Worm (Caenorhabditis elegans) whole organism, young adult: ENCODE results near the gene srd-40.

ENCODE experiments used
- B0019.2 ChIP-seq: fragments of 200-800 bp; sonication (Bioruptor generic); conservative IDR thresholded peaks from 2 replicates; pipeline ENCODE4 v1.3.6; 2022; ENCODE audit warnings: missing genetic modification reagents, missing genetic modification characterization, missing compliant biosample characterization
- B0261.1 ChIP-seq: sonication (generic microtip); optimal IDR thresholded peaks from 2 replicates; lab custom pipeline; 2016; ENCODE audit warnings: mild to moderate bottlenecking, missing genetic modification characterization, moderate library complexity, missing compliant biosample characterization
- F10E7.11 ChIP-seq: sonication (generic microtip); optimal IDR thresholded peaks from 2 replicates; lab custom pipeline; 2017; ENCODE audit warnings: mild to moderate bottlenecking, missing genetic modification characterization, moderate library complexity, missing compliant biosample characterization
- F22D6.2 ChIP-seq: sonication (generic microtip); optimal IDR thresholded peaks from 2 replicates; lab custom pipeline; 2016; ENCODE audit warnings: mild to moderate bottlenecking, missing genetic modification characterization, missing compliant biosample characterization
- F57A8.1 ChIP-seq: fragments of 200-800 bp; sonication (Bioruptor generic); optimal IDR thresholded peaks from 2 replicates; lab custom pipeline; 2018; ENCODE audit warnings: mild to moderate bottlenecking, missing genetic modification characterization, moderate library complexity, missing compliant biosample characterization
- T26A5.8 ChIP-seq: sonication (generic microtip); optimal IDR thresholded peaks from 2 replicates; lab custom pipeline; 2016; ENCODE audit warnings: missing genetic modification characterization, missing compliant biosample characterization
- Y53F4B.3 ChIP-seq: fragments of 200-800 bp; sonication (Bioruptor generic); IDR thresholded peaks from 2 replicates; pipeline ENCODE4 v1.3.6; 2022; ENCODE audit warnings: missing genetic modification reagents, missing genetic modification characterization, missing compliant biosample characterization
- Y53G8AR.9 ChIP-seq: fragments of 200-800 bp; sonication (Bioruptor generic); conservative IDR thresholded peaks from 2 replicates; pipeline ENCODE4 v1.3.6; 2022; ENCODE audit warnings: missing genetic modification reagents, missing genetic modification characterization, missing compliant biosample characterization
- akir-1 ChIP-seq: fragments of 200-800 bp; sonication (Bioruptor generic); optimal IDR thresholded peaks from 2 replicates; lab custom pipeline; 2018; ENCODE audit warnings: mild to moderate bottlenecking, missing genetic modification characterization, moderate library complexity, missing compliant biosample characterization
- attf-5 ChIP-seq: fragments of 200-800 bp; sonication (Bioruptor generic); optimal IDR thresholded peaks from 2 replicates; lab custom pipeline; 2018; ENCODE audit warnings: mild to moderate bottlenecking, missing genetic modification characterization, missing compliant biosample characterization
- bed-2 ChIP-seq: fragments of 200-800 bp; sonication (Bioruptor generic); IDR thresholded peaks from 2 replicates; pipeline ENCODE4 v1.3.6; 2022; ENCODE audit warnings: missing genetic modification reagents, missing genetic modification characterization, missing compliant biosample characterization
- ceh-100 ChIP-seq: fragments of 200-800 bp; sonication (Bioruptor generic); IDR thresholded peaks from 2 replicates; pipeline ENCODE4 v1.3.6; 2022; ENCODE audit warnings: missing genetic modification reagents, missing genetic modification characterization, missing compliant biosample characterization
- ceh-40 ChIP-seq: fragments of 200-800 bp; sonication (Bioruptor generic); IDR thresholded peaks from 2 replicates; pipeline ENCODE4 v1.3.6; 2022; ENCODE audit warnings: missing genetic modification characterization, missing compliant biosample characterization
- ceh-91 ChIP-seq: fragments of 200-800 bp; sonication (Bioruptor generic); IDR thresholded peaks from 2 replicates; pipeline ENCODE4 v1.3.6; 2022; ENCODE audit warnings: missing genetic modification reagents, missing genetic modification characterization, missing compliant biosample characterization
- chd-7 ChIP-seq: sonication (generic microtip); optimal IDR thresholded peaks from 2 replicates; lab custom pipeline; 2016; ENCODE audit warnings: mild to moderate bottlenecking, missing genetic modification characterization, moderate library complexity, missing compliant biosample characterization
- ekl-4 ChIP-seq: fragments of 200-800 bp; sonication (Bioruptor generic); IDR thresholded peaks from 2 replicates; pipeline ENCODE4 v1.3.6; 2022; ENCODE audit warnings: missing genetic modification reagents, missing genetic modification characterization, missing compliant biosample characterization
- fkh-3 ChIP-seq: sonication (generic microtip); optimal IDR thresholded peaks from 2 replicates; lab custom pipeline; 2016; ENCODE audit warnings: mild to moderate bottlenecking, missing genetic modification characterization, missing compliant biosample characterization
- him-1 ChIP-seq: sonication (generic microtip); optimal IDR thresholded peaks from 2 replicates; lab custom pipeline; 2016; ENCODE audit warnings: missing genotype, missing genetic modification reagents, missing genetic modification characterization, missing compliant biosample characterization
- hmg-20 ChIP-seq: fragments of 200-800 bp; sonication (Bioruptor generic); IDR thresholded peaks from 2 replicates; pipeline ENCODE4 v1.3.6; 2022; ENCODE audit warnings: missing genetic modification reagents, missing genetic modification characterization, missing compliant biosample characterization
- hrde-1 ChIP-seq: sonication (generic microtip); optimal IDR thresholded peaks from 2 replicates; lab custom pipeline; 2016; ENCODE audit warnings: missing genetic modification characterization, mild to moderate bottlenecking, missing compliant biosample characterization, moderate library complexity, missing genotype, missing genetic modification reagents, borderline replicate concordance
- hsf-1 ChIP-seq: fragments of 200-800 bp; sonication (Bioruptor generic); IDR thresholded peaks from 2 replicates; pipeline ENCODE4 v1.3.6; 2022; ENCODE audit warnings: missing genetic modification reagents, missing genetic modification characterization, missing compliant biosample characterization
- let-526 ChIP-seq: fragments of 200-800 bp; sonication (Bioruptor generic); IDR thresholded peaks from 2 replicates; pipeline ENCODE4 v1.3.6; 2022; ENCODE audit warnings: missing genetic modification reagents, missing genetic modification characterization, missing compliant biosample characterization
- let-607 ChIP-seq, 2 experiments: fragments of 200-800 bp in 1 of 2; sonication (Bioruptor generic) in 1 of 2; sonication (generic microtip) in 1 of 2; optimal IDR thresholded peaks; 2 replicates each; lab custom pipeline; 2016 to 2018; ENCODE audit warnings: mild to moderate bottlenecking in 2 of 2, missing compliant biosample characterization in 2 of 2, missing genetic modification characterization in 2 of 2, moderate library complexity in 2 of 2, missing genotype in 1 of 2
- lin-26 ChIP-seq: fragments of 200-800 bp; sonication (Bioruptor generic); IDR thresholded peaks from 2 replicates; pipeline ENCODE4 v1.3.6; 2022; ENCODE audit warnings: missing genetic modification reagents, missing genetic modification characterization, missing compliant biosample characterization
- lin-40 ChIP-seq: sonication (generic microtip); optimal IDR thresholded peaks from 2 replicates; lab custom pipeline; 2016; ENCODE audit warnings: missing genetic modification characterization, mild to moderate bottlenecking, missing compliant biosample characterization, missing genotype, missing genetic modification reagents
- madf-3 ChIP-seq: fragments of 200-800 bp; sonication (Bioruptor generic); IDR thresholded peaks from 2 replicates; pipeline ENCODE4 v1.3.6; 2022; ENCODE audit warnings: missing genetic modification reagents, missing genetic modification characterization, missing compliant biosample characterization
- mes-4 ChIP-seq: sonication (generic microtip); optimal IDR thresholded peaks from 2 replicates; lab custom pipeline; 2016; ENCODE audit warnings: missing genotype, missing genetic modification characterization, missing compliant biosample characterization
- nhr-80 ChIP-seq: sonication (generic microtip); optimal IDR thresholded peaks from 2 replicates; lab custom pipeline; 2016; ENCODE audit warnings: missing genetic modification characterization, missing compliant biosample characterization
- rcor-1 ChIP-seq: fragments of 200-800 bp; sonication (Bioruptor generic); IDR thresholded peaks from 2 replicates; pipeline ENCODE4 v1.3.6; 2022; ENCODE audit warnings: missing genetic modification reagents, missing genetic modification characterization, missing compliant biosample characterization
- sdz-38 ChIP-seq: sonication (generic microtip); optimal IDR thresholded peaks from 2 replicates; lab custom pipeline; 2016; ENCODE audit warnings: missing genotype, missing genetic modification characterization, missing compliant biosample characterization
- sea-2 ChIP-seq: fragments of 200-800 bp; sonication (Bioruptor generic); IDR thresholded peaks from 2 replicates; pipeline ENCODE4 v1.3.6; 2022; ENCODE audit warnings: missing genetic modification characterization, missing compliant biosample characterization
- snpc-4 ChIP-seq, 5 experiments: fragments of 150-350 bp in 1 of 5; sonication (generic microtip) in 4 of 5; optimal IDR thresholded peaks; 2 replicates each; lab custom pipeline; 2014 to 2018; ENCODE audit warnings: missing genetic modification characterization in 5 of 5, missing biosample characterization in 3 of 5, antibody characterized with exemption in 2 of 5, mild to moderate bottlenecking in 2 of 5, missing compliant biosample characterization in 2 of 5, missing genotype in 2 of 5, moderate library complexity in 2 of 5, missing genetic modification reagents in 1 of 5
- somi-1 ChIP-seq: fragments of 200-800 bp; sonication (Bioruptor generic); optimal IDR thresholded peaks from 2 replicates; lab custom pipeline; 2018; ENCODE audit warnings: mild to moderate bottlenecking, missing genetic modification characterization, missing compliant biosample characterization
- tlf-1 ChIP-seq: fragments of 200-800 bp; sonication (Bioruptor generic); optimal IDR thresholded peaks from 2 replicates; lab custom pipeline; 2018; ENCODE audit warnings: mild to moderate bottlenecking, missing genetic modification characterization, missing compliant biosample characterization
- zfh-2 ChIP-seq: fragments of 200-800 bp; sonication (Bioruptor generic); conservative IDR thresholded peaks from 2 replicates; pipeline ENCODE4 v1.3.6; 2022; ENCODE audit warnings: missing genetic modification reagents, missing genetic modification characterization, missing compliant biosample characterization
- ztf-18 ChIP-seq: sonication (generic microtip); optimal IDR thresholded peaks from 2 replicates; lab custom pipeline; 2016; ENCODE audit warnings: missing genotype, mild to moderate bottlenecking, missing genetic modification characterization, missing compliant biosample characterization
- ztf-25 ChIP-seq: fragments of 200-800 bp; sonication (Bioruptor generic); IDR thresholded peaks from 2 replicates; pipeline ENCODE4 v1.3.6; 2022; ENCODE audit warnings: missing genetic modification reagents, missing genetic modification characterization, missing compliant biosample characterization
- ztf-26 ChIP-seq: sonication (generic microtip); optimal IDR thresholded peaks from 2 replicates; lab custom pipeline; 2017; ENCODE audit warnings: missing genetic modification characterization, missing compliant biosample characterization
- ztf-6 ChIP-seq: fragments of 200-800 bp; sonication (Bioruptor generic); IDR thresholded peaks from 2 replicates; pipeline ENCODE4 v1.3.6; 2022; ENCODE audit warnings: missing genetic modification reagents, missing genetic modification characterization, missing compliant biosample characterization

The srd-40 gene

ce11 chrX:12323439-12323838, at the start of gene srd-40:
Gene srd-40 (plus strand): TSS chrX:12323739.
- TF ChIP-seq fkh-3 (no peak), madf-3 (no peak), lin-40 (tag; lab: Kevin White, UChicago) (no peak), Y53F4B.3 (GFP tag; lab: Robert Waterston, UW) (no peak), bed-2 (no peak), ztf-18 (tag; lab: Kevin White, UChicago) (no peak), snpc-4 (GFP tag; optimal IDR thresholded peaks at IDR 0.05; lab: Kevin White, UChicago) (no peak), snpc-4 (tag; optimal IDR thresholded peaks at IDR 0.05; lab: Kevin White, UChicago) (no peak), ztf-25 (GFP tag; lab: Robert Waterston, UW) (no peak), B0261.1 (tag; lab: Kevin White, UChicago) (no peak), let-526 (GFP tag; lab: Robert Waterston, UW) (no peak)

DNA sequence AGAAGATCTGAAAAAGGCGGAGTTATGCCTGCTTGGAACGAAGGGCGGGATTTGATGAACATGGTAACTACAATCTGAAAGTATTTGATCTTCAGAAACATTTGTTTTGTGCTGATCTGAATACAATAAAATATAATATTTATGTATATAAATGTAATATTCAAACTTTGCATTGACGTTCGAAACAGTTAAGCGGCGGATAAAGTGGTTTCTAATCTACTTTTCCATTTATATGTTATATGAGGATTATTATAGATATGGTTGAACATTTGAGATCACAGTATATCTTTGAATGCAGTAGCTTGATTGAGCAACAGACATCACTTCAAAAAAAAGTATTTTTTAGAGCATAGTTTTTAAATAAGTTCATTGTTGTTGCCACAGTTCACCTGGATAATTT, 49.7 kb upstream of the srd-40 start, which contains the start of gene H19J13.2:
H19J13.2 (minus strand) TSS at position 101 of the 400 bp plus-strand sequence.
- TF ChIP-seq sdz-38 (tag; lab: Kevin White, UChicago) (no peak), F10E7.11 (no peak), nhr-80 (tag; lab: Kevin White, UChicago) (no peak), tlf-1 (GFP tag; lab: Kevin White, UChicago) (no peak), hsf-1 (no peak), rcor-1 (GFP tag; lab: Robert Waterston, UW) (no peak), F57A8.1 (no peak), ceh-40 (GFP tag; lab: Robert Waterston, UW) (no peak), let-607 (tag; optimal IDR thresholded peaks at IDR 0.05; lab: Kevin White, UChicago) (no peak), lin-26 (no peak), mes-4 (no peak), B0019.2 (GFP tag; lab: Robert Waterston, UW) (no peak), Y53G8AR.9 (GFP tag; lab: Robert Waterston, UW) (no peak), zfh-2 (GFP tag; lab: Robert Waterston, UW) (no peak), akir-1 (GFP tag; lab: Kevin White, UChicago) (no peak), T26A5.8 (tag; lab: Kevin White, UChicago) (no peak), ceh-91 (GFP tag; lab: Robert Waterston, UW) (no peak), ceh-100 (no peak)

- TF ChIP-seq him-1 (no peak), chd-7 (tag; lab: Kevin White, UChicago) (no peak), F22D6.2 (tag; lab: Kevin White, UChicago) (no peak), sea-2 (GFP tag; lab: Robert Waterston, UW) (no peak), hrde-1 (no peak), sdz-38 (tag; lab: Kevin White, UChicago) (no peak), ztf-26 (tag; lab: Kevin White, UChicago) (no peak), ztf-6 (GFP tag; lab: Robert Waterston, UW) (no peak), hmg-20 (GFP tag; lab: Robert Waterston, UW) (no peak), ekl-4 (GFP tag; lab: Robert Waterston, UW) (no peak), attf-5 (no peak), tlf-1 (GFP tag; lab: Kevin White, UChicago) (no peak), somi-1 (GFP tag; lab: Kevin White, UChicago) (no peak)
Measured at ce11 chrX:12275577-12275976, 48.0 kb upstream of the srd-40 start, which contains the start of gene C04B4.6. Gene C04B4.6 (minus strand): TSS chrX:12275677.
